Fruit fly (Drosophila melanogaster): ENCODE data around the gene ninaA.

ninaA gene

dm6 chr2L:857897-858517, 19.1 kb upstream of the ninaA start (continued):
- peak; percentile 43 for TF ChIP-seq exex (tag; optimal IDR thresholded peaks at IDR 0.05)
- TF ChIP-seq CG31224 (GFP tag; IDR thresholded peaks at IDR 0.05) = peak; percentile 36; the same call in 1 of the 2 replicates
- peak; percentile 43 for TF ChIP-seq Antp (GFP tag; optimal IDR thresholded peaks at IDR 0.05)
- TF ChIP-seq toy (GFP tag; IDR thresholded peaks at IDR 0.05) = no peak
- peak; percentile 11 for TF ChIP-seq Myb (GFP tag; optimal IDR thresholded peaks at IDR 0.05)
- TF ChIP-seq CG31441 (GFP tag; IDR thresholded peaks at IDR 0.05) = peak; percentile 38; the same call in 1 of the 2 replicates
- no peak; the same call in 1 of the 2 replicates for TF ChIP-seq GATAe (GFP tag; conservative IDR thresholded peaks at IDR 0.05)
- TF ChIP-seq H2.0 (GFP tag; IDR thresholded peaks at IDR 0.05) = peak; percentile 41; the same call in 1 of the 2 replicates
- TF ChIP-seq CG13296 (GFP tag; optimal IDR thresholded peaks at IDR 0.05) = no peak
- peak; percentile 16; the same call in 1 of the 3 replicates for TF ChIP-seq CG34422 (GFP tag; IDR thresholded peaks at IDR 0.05)
- TF ChIP-seq NK7.1 (GFP tag; optimal IDR thresholded peaks at IDR 0.05) = peak; percentile 8
- no peak for TF ChIP-seq dati (GFP tag; IDR thresholded peaks at IDR 0.05)
- TF ChIP-seq Ets65A (GFP tag) = peak; percentile 46
- peak; percentile 54 for TF ChIP-seq Ptx1 (GFP tag; IDR thresholded peaks at IDR 0.05)
- TF ChIP-seq so (GFP tag; IDR thresholded peaks at IDR 0.05) = 0 out of 3 replicates have a peak, but pooled peaks have one; percentile 50
- TF ChIP-seq Side (GFP tag; optimal IDR thresholded peaks at IDR 0.05) = peak; percentile 8
- peak; percentile 33 for TF ChIP-seq salm (tag; optimal IDR thresholded peaks at IDR 0.05)
- peak; percentile 86 for TF ChIP-seq row (GFP tag; IDR thresholded peaks at IDR 0.05)
- TF ChIP-seq CG12391 (tag; optimal IDR thresholded peaks at IDR 0.05) = peak; percentile 74
- peak; percentile 73 for TF ChIP-seq otp (GFP tag; IDR thresholded peaks at IDR 0.05)
- peak; percentile 48 for TF ChIP-seq CG3407 (GFP tag; optimal IDR thresholded peaks at IDR 0.05)
- peak; percentile 55 for TF ChIP-seq Blimp-1 (GFP tag; optimal IDR thresholded peaks at IDR 0.05)
- peak; percentile 62 for TF ChIP-seq Deaf1 (tag; optimal IDR thresholded peaks at IDR 0.05)
- TF ChIP-seq nerfin-1 (tag; optimal IDR thresholded peaks at IDR 0.05) = peak; percentile 16
- TF ChIP-seq chn (GFP tag; optimal IDR thresholded peaks at IDR 0.05) = peak; percentile 57
- TF ChIP-seq pan (optimal IDR thresholded peaks at IDR 0.05) = no peak
- TF ChIP-seq pan (GFP tag; optimal IDR thresholded peaks at IDR 0.05 in 1 of 2, IDR thresholded peaks at IDR 0.05 in 1 of 2) = peak in 1 of 2 experiments; percentile 56
- TF ChIP-seq vvl (GFP tag; IDR thresholded peaks at IDR 0.05) = peak; percentile 77
- TF ChIP-seq sug (tag; optimal IDR thresholded peaks at IDR 0.05) = peak; percentile 82
- TF ChIP-seq CG3065 (GFP tag; optimal IDR thresholded peaks at IDR 0.05) = no peak
- no peak for TF ChIP-seq Bteb2 (GFP tag; optimal IDR thresholded peaks at IDR 0.05)
- TF ChIP-seq dmrt99B (tag; optimal IDR thresholded peaks at IDR 0.05) = peak; percentile 67
- no peak for TF ChIP-seq YL-1 (GFP tag; optimal IDR thresholded peaks at IDR 0.05)
- peak; percentile 46 for TF ChIP-seq shn (GFP tag; optimal IDR thresholded peaks at IDR 0.05)
- peak; percentile 72 for TF ChIP-seq CG5953 (GFP tag; IDR thresholded peaks at IDR 0.05)
- peak; percentile 53 for TF ChIP-seq CG13424 (tag; optimal IDR thresholded peaks at IDR 0.05)
- TF ChIP-seq croc (GFP tag; conservative IDR thresholded peaks at IDR 0.05) = peak; percentile 25; the same call in 1 of the 3 replicates
- TF ChIP-seq CG7786 (GFP tag; optimal IDR thresholded peaks at IDR 0.05) = peak; percentile 35
- peak; percentile 48 for TF ChIP-seq tap (tag; optimal IDR thresholded peaks at IDR 0.05)
- TF ChIP-seq CG12104 (GFP tag; optimal IDR thresholded peaks at IDR 0.05) = peak; percentile 38
- TF ChIP-seq Aef1 (GFP tag; IDR thresholded peaks at IDR 0.05) = peak; percentile 57; the same call in 2 of the 3 replicates
- TF ChIP-seq CG12942 (GFP tag; optimal IDR thresholded peaks at IDR 0.05) = no peak
- TF ChIP-seq CG15479 (GFP tag; optimal IDR thresholded peaks at IDR 0.05) = no peak
- peak; percentile 8 for TF ChIP-seq maf-S (GFP tag; optimal IDR thresholded peaks at IDR 0.05)
- no peak for TF ChIP-seq CG8359 (GFP tag; optimal IDR thresholded peaks at IDR 0.05; ENCODE audit: borderline replicate concordance)
- TF ChIP-seq pum (GFP tag; optimal IDR thresholded peaks at IDR 0.05) = no peak
- peak; percentile 43 for TF ChIP-seq CG16863 (GFP tag; optimal IDR thresholded peaks at IDR 0.05)
- TF ChIP-seq CG17328 (GFP tag; IDR thresholded peaks at IDR 0.05) = peak; percentile 70
- peak; percentile 48 for TF ChIP-seq en (GFP tag; optimal IDR thresholded peaks at IDR 0.05)
- peak; percentile 53 for TF ChIP-seq CG1529 (GFP tag; optimal IDR thresholded peaks at IDR 0.05)
- peak; percentile 32 for TF ChIP-seq nmo (GFP tag; optimal IDR thresholded peaks at IDR 0.05)

All from whole organism, embryonic.